Fruit fly (Drosophila melanogaster) whole organism: ENCODE data around the gene nkt.

Experiments
- CG8478 ChIP-seq: fragments of >200 bp; optimal IDR thresholded peaks from 2 replicates; lab custom pipeline; 2018; ENCODE audit warnings: inconsistent platforms
- EcR ChIP-seq, 2 experiments: fragments of >200 bp; optimal IDR thresholded peaks; 2 replicates each; lab custom pipeline; 2017; ENCODE audit warnings: missing biosample characterization in 2 of 2, missing genetic modification characterization in 2 of 2, missing genetic modification reagents in 2 of 2
- pan ChIP-seq: fragments of >200 bp; optimal IDR thresholded peaks from 2 replicates; lab custom pipeline; 2017
- psq ChIP-seq: fragments of >200 bp; optimal IDR thresholded peaks from 2 replicates; lab custom pipeline; 2017
- usp ChIP-seq: fragments of >200 bp; optimal IDR thresholded peaks from 2 replicates; lab custom pipeline; 2017; ENCODE audit warnings: missing biosample characterization, missing genetic modification characterization, mixed read lengths

DNA sequence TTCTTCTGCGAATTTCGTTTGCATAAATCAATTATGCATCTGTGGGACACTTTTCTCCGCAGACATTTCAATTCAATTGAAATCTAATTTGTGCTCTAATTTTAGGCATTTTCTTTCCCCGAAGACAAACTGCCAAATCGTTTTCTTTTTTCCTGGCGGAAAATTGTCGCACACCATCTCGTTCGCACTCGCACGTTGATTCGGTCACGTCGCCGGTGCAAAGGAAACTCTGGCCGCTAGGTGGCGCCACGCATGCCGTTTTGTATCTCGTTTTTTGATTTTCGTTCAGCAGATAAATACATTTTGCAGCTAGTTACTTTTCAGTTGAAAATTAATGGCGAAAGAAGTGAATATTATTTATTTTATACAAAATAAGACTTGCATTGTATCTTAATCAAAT, 47.2 kb downstream of the nkt start:
- TF ChIP-seq usp (GFP tag; lab: Kevin White, UChicago) = no peak
- no peak for TF ChIP-seq CG8478 (lab: Kevin White, UChicago)
- no peak for TF ChIP-seq psq (lab: Kevin White, UChicago)
- TF ChIP-seq pan (lab: Kevin White, UChicago) = no peak
- TF ChIP-seq EcR (GFP tag; optimal IDR thresholded peaks at IDR 0.05; lab: Kevin White, UChicago) = no peak
